Fruit fly (Drosophila melanogaster): ENCODE measurements around the gene Sfp24Bb.
A peak's percentile ranks its signal among the peaks of the same experiment; 100 is the strongest.

The Sfp24Bb gene

DNA sequence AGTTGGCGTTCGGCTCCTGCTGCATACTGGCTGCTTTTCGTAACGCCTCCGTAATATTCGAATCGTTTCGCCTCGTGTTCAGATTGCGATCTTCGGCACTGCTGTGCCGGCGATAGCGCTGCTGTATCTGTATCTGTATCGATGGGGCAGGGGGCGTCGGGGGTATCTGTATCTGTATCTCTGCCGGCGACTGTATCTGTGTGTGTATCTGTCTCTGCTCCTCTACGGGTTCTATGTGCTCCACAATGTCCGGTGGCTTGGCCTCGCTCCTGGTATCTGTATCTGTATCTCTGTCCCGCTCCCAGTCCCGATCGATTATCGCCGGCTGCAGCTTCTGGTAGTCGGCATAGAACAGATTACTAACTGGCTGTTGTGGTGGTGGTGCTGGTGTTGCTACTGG lies 29.7 kb downstream of the Sfp24Bb start (continued):
- TF ChIP-seq CG1602 (GFP tag; optimal IDR thresholded peaks at IDR 0.05) = no peak
- TF ChIP-seq Gsc (GFP tag; IDR thresholded peaks at IDR 0.05) = no peak
- no peak for TF ChIP-seq NC2β (GFP tag; optimal IDR thresholded peaks at IDR 0.05)
- no peak for TF ChIP-seq Opbp (GFP tag; IDR thresholded peaks at IDR 0.05; ENCODE audit: partially characterized antibody)
- no peak for TF ChIP-seq Poxn (GFP tag; IDR thresholded peaks at IDR 0.05)
- TF ChIP-seq cato (GFP tag; optimal IDR thresholded peaks at IDR 0.05; ENCODE audit: borderline replicate concordance) = no peak
- no peak for TF ChIP-seq CG7786 (GFP tag; optimal IDR thresholded peaks at IDR 0.05)
- TF ChIP-seq zf30C (GFP tag; optimal IDR thresholded peaks at IDR 0.05) = no peak

DNA sequence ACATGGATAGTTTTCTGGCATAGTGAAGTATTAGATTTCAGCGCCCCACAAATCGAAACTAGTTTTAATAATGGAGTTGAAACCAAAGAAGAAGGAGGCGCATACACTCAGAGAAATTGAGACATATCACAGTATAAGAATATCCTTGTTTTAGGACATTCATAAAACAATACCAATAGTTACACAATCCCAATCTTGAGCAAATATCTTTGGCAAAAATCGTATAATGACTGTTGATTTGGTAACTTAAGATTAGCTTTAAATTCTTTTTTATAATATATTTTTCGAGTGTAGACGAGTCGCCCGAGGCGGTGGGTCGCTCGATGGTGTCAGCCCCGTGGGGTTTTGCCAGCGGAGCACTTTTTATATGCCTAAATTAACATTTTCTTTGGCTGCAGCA lies 34.1 kb downstream of the Sfp24Bb start:
- TF ChIP-seq CG6689 (GFP tag; IDR thresholded peaks at IDR 0.05) = no peak
- TF ChIP-seq HLH4C (GFP tag; IDR thresholded peaks at IDR 0.05; ENCODE audit: partially characterized antibody) = no peak
- no peak for TF ChIP-seq CG32532 (GFP tag; IDR thresholded peaks at IDR 0.05)
- peak; percentile 15 for TF ChIP-seq Ssrp (tag; optimal IDR thresholded peaks at IDR 0.05)
- peak; percentile 2 for TF ChIP-seq CG8388 (GFP tag; optimal IDR thresholded peaks at IDR 0.05)
- no peak for TF ChIP-seq CG9437 (GFP tag; optimal IDR thresholded peaks at IDR 0.05)
- TF ChIP-seq hkb (optimal IDR thresholded peaks at IDR 0.05) = no peak
- peak; percentile 35; the same call in 1 of the 2 replicates for TF ChIP-seq hkb (GFP tag; IDR thresholded peaks at IDR 0.05)
- TF ChIP-seq Med (GFP tag) = peak; percentile 29
- TF ChIP-seq gcm2 (GFP tag; optimal IDR thresholded peaks at IDR 0.05) = no peak
- peak; percentile 47 for TF ChIP-seq CG11504 (tag; optimal IDR thresholded peaks at IDR 0.05)
- 0 out of 2 replicates have a peak, but pooled peaks have one; percentile 40 for TF ChIP-seq CG42726 (GFP tag; IDR thresholded peaks at IDR 0.05; ENCODE audit: partially characterized antibody)
- TF ChIP-seq CG18476 (GFP tag; optimal IDR thresholded peaks at IDR 0.05) = no peak
- TF ChIP-seq CG2678 (tag; optimal IDR thresholded peaks at IDR 0.05) = no peak
- no peak for TF ChIP-seq cas (GFP tag; IDR thresholded peaks at IDR 0.05)
- peak; percentile 50 for TF ChIP-seq sens (GFP tag)
- peak; percentile 27 for TF ChIP-seq odd (GFP tag; optimal IDR thresholded peaks at IDR 0.05)
- peak in 1 of 2 experiments; percentile 17 for TF ChIP-seq bsh (GFP tag; optimal IDR thresholded peaks at IDR 0.05)
- peak in 1 of 3 experiments; percentile 19 for TF ChIP-seq lola (GFP tag; optimal IDR thresholded peaks at IDR 0.05)
- TF ChIP-seq Drgx (GFP tag; IDR thresholded peaks at IDR 0.05) = peak; percentile 23; the same call in 1 of the 2 replicates
- TF ChIP-seq nerfin-1 (tag; optimal IDR thresholded peaks at IDR 0.05) = no peak
- no peak for TF ChIP-seq CG12155 (GFP tag; optimal IDR thresholded peaks at IDR 0.05)
- no peak for TF ChIP-seq klu (GFP tag; IDR thresholded peaks at IDR 0.05)
- TF ChIP-seq CG4360 (GFP tag; IDR thresholded peaks at IDR 0.05) = no peak
- no peak for TF ChIP-seq eyg (GFP tag; optimal IDR thresholded peaks at IDR 0.05)
- no peak for TF ChIP-seq fru (optimal IDR thresholded peaks at IDR 0.05)
- peak; percentile 8 for TF ChIP-seq Xbp1 (GFP tag; optimal IDR thresholded peaks at IDR 0.05)
- no peak for TF ChIP-seq ham (GFP tag; IDR thresholded peaks at IDR 0.05)
- no peak for TF ChIP-seq chn (GFP tag; optimal IDR thresholded peaks at IDR 0.05)
- TF ChIP-seq Ets65A (GFP tag) = peak; percentile 39
- TF ChIP-seq CG16815 (GFP tag; optimal IDR thresholded peaks at IDR 0.05) = no peak
- TF ChIP-seq CG10366 (GFP tag; IDR thresholded peaks at IDR 0.05) = no peak

DNA sequence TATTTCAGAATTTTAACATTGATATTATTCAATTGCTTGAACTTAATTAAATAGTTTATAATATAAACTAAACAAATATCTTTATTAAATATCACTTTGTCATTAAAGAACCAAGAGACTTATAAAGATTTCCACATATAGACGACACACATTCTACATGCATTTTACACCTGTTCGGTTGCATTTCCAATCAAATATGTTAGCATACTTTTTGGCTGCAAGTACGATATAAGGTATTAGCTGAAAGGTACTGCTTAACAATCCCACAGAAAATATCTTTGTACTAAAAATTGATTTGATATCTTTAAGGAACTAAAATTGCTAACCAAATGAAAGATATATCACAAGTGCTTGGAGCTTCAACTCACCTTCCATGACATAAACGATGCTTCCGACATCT lies 35.7 kb downstream of the Sfp24Bb start:
- peak; percentile 17; the same call in 1 of the 2 replicates for TF ChIP-seq amos (GFP tag; IDR thresholded peaks at IDR 0.05; ENCODE audit: partially characterized antibody)
- TF ChIP-seq gce (GFP tag; IDR thresholded peaks at IDR 0.05) = no peak
- TF ChIP-seq Antp (GFP tag; optimal IDR thresholded peaks at IDR 0.05) = no peak
- no peak for TF ChIP-seq her (GFP tag; optimal IDR thresholded peaks at IDR 0.05)
- peak; percentile 45; the same call in 1 of the 4 replicates for TF ChIP-seq chinmo (GFP tag; IDR thresholded peaks at IDR 0.05; ENCODE audit: partially characterized antibody)
- no peak for TF ChIP-seq nerfin-2 (GFP tag; IDR thresholded peaks at IDR 0.05; ENCODE audit: partially characterized antibody)
- TF ChIP-seq tin (GFP tag; optimal IDR thresholded peaks at IDR 0.05) = no peak
- peak; percentile 20 for TF ChIP-seq stwl (tag; optimal IDR thresholded peaks at IDR 0.05)
- TF ChIP-seq pita (GFP tag; optimal IDR thresholded peaks at IDR 0.05) = no peak
- peak; percentile 20; the same call in 1 of the 2 replicates for TF ChIP-seq Bgb (GFP tag; IDR thresholded peaks at IDR 0.05; ENCODE audit: partially characterized antibody)
- TF ChIP-seq CG8944 (GFP tag; optimal IDR thresholded peaks at IDR 0.05) = no peak
- peak; percentile 73 for TF ChIP-seq CTCF (GFP tag; optimal IDR thresholded peaks at IDR 0.05)

Measured in whole organism, embryonic.